Worm (Caenorhabditis elegans) whole organism, L4 larva: Measurements from ENCODE around the gene AH10.4.

ENCODE experiments used
- F49E8.2 ChIP-seq: sonication (generic microtip); optimal IDR thresholded peaks from 2 replicates; lab custom pipeline; 2016; ENCODE audit warnings: missing compliant biosample characterization, mild to moderate bottlenecking, missing genetic modification characterization, borderline replicate concordance
- ZK546.5 ChIP-seq, 2 experiments: sonication (generic microtip); optimal IDR thresholded peaks; 2 replicates each; lab custom pipeline; 2017; ENCODE audit warnings: missing biosample characterization in 2 of 2, missing genetic modification characterization in 2 of 2
- aha-1 ChIP-seq: fragments of 150-350 bp; peaks from one replicate; lab custom pipeline; 2014; ENCODE audit warnings: missing biosample characterization, missing genetic modification characterization
- aly-2 ChIP-seq: sonication (generic microtip); optimal IDR thresholded peaks from 2 replicates; lab custom pipeline; 2018; ENCODE audit warnings: missing biosample characterization, missing genetic modification characterization
- attf-4 ChIP-seq: sonication (generic microtip); optimal IDR thresholded peaks from 3 replicates; lab custom pipeline; 2017; ENCODE audit warnings: missing biosample characterization, missing genetic modification characterization
- ceh-20 ChIP-seq: fragments of 200-800 bp; sonication (Bioruptor generic); IDR thresholded peaks from 2 replicates; pipeline ENCODE4 v1.3.6; 2022; ENCODE audit warnings: missing genetic modification reagents, missing genetic modification characterization, missing compliant biosample characterization
- ceh-62 ChIP-seq: sonication (generic microtip); optimal IDR thresholded peaks from 2 replicates; lab custom pipeline; 2017; ENCODE audit warnings: missing biosample characterization, missing genetic modification characterization
- cey-2 ChIP-seq: sonication (generic microtip); optimal IDR thresholded peaks from 3 replicates; lab custom pipeline; 2017; ENCODE audit warnings: missing genetic modification characterization, mild to moderate bottlenecking, missing compliant biosample characterization, antibody characterized with exemption, borderline replicate concordance; ENCODE audit not compliant: insufficient read depth
- daf-16 ChIP-seq, 3 experiments: sonication (generic microtip); optimal IDR thresholded peaks; 2 replicates each; lab custom pipeline; 2016 to 2017; ENCODE audit warnings: missing genetic modification characterization in 3 of 3, missing genetic modification reagents in 3 of 3, mild to moderate bottlenecking in 2 of 3, missing compliant biosample characterization in 2 of 3, missing biosample characterization in 1 of 3, moderate library complexity in 1 of 3
- daf-19 ChIP-seq: fragments of 200-800 bp; sonication (Bioruptor generic); conservative IDR thresholded peaks from 2 replicates; pipeline ENCODE4 v1.3.6; 2022; ENCODE audit warnings: missing genetic modification characterization, missing compliant biosample characterization
- daf-8 ChIP-seq: fragments of 200-800 bp; sonication (Bioruptor generic); IDR thresholded peaks from 2 replicates; pipeline ENCODE4 v1.3.6; 2022; ENCODE audit warnings: missing genetic modification characterization, missing compliant biosample characterization
- dmd-6 ChIP-seq: fragments of 200-800 bp; sonication (Bioruptor generic); IDR thresholded peaks from 2 replicates; pipeline ENCODE4 v1.3.6; 2022; ENCODE audit warnings: missing genetic modification reagents, missing genetic modification characterization, missing compliant biosample characterization
- dpl-1 ChIP-seq: fragments of 150-350 bp; optimal IDR thresholded peaks from 2 replicates; lab custom pipeline; 2014; ENCODE audit warnings: missing biosample characterization, missing genetic modification reagents, missing genetic modification characterization
- duxl-1 ChIP-seq: sonication (generic microtip); optimal IDR thresholded peaks from 2 replicates; lab custom pipeline; 2016; ENCODE audit warnings: mild to moderate bottlenecking, missing genetic modification characterization, moderate library complexity, missing compliant biosample characterization; ENCODE audit not compliant: poor library complexity
- dve-1 ChIP-seq: sonication (generic microtip); optimal IDR thresholded peaks from 2 replicates; lab custom pipeline; 2017; ENCODE audit warnings: antibody characterized with exemption, mild to moderate bottlenecking, missing genetic modification characterization, missing compliant biosample characterization; ENCODE audit not compliant: insufficient read depth
- egl-43 ChIP-seq: fragments of 200-800 bp; sonication (Bioruptor generic); IDR thresholded peaks from 2 replicates; pipeline ENCODE4 v1.3.6; 2022; ENCODE audit warnings: missing genetic modification reagents, missing genetic modification characterization, missing compliant biosample characterization
- fos-1 ChIP-seq: fragments of 150-350 bp; optimal IDR thresholded peaks from 2 replicates; lab custom pipeline; 2014; ENCODE audit warnings: missing biosample characterization, missing genetic modification characterization
- hlh-11 ChIP-seq: fragments of 200-800 bp; sonication (Bioruptor generic); optimal IDR thresholded peaks from 2 replicates; lab custom pipeline; 2018; ENCODE audit warnings: mild to moderate bottlenecking, missing genetic modification characterization, missing compliant biosample characterization
- hlh-30 ChIP-seq: sonication (generic microtip); optimal IDR thresholded peaks from 2 replicates; lab custom pipeline; 2017; ENCODE audit warnings: antibody characterized with exemption, mild to moderate bottlenecking, missing genetic modification characterization, missing compliant biosample characterization; ENCODE audit not compliant: insufficient read depth
- hmg-1.1 ChIP-seq: fragments of 200-800 bp; sonication (Bioruptor generic); IDR thresholded peaks from 2 replicates; pipeline ENCODE4 v1.3.6; 2022; ENCODE audit warnings: missing genetic modification reagents, missing genetic modification characterization, missing compliant biosample characterization
- jun-1 ChIP-seq: fragments of 150-350 bp; optimal IDR thresholded peaks from 2 replicates; lab custom pipeline; 2014; ENCODE audit warnings: missing biosample characterization, missing genetic modification reagents, missing genetic modification characterization
- lin-29 ChIP-seq: fragments of 200-800 bp; sonication (Bioruptor generic); IDR thresholded peaks from 2 replicates; pipeline ENCODE4 v1.3.6; 2022; ENCODE audit warnings: missing genetic modification reagents, missing genetic modification characterization, missing compliant biosample characterization
- lin-38 ChIP-seq: fragments of 200-800 bp; sonication (Bioruptor generic); IDR thresholded peaks from 2 replicates; pipeline ENCODE4 v1.3.6; 2022; ENCODE audit warnings: missing genetic modification reagents, missing genetic modification characterization, missing compliant biosample characterization
- lsy-2 ChIP-seq, 2 experiments: fragments of 150-350 bp in 1 of 2; sonication (generic microtip) in 1 of 2; optimal IDR thresholded peaks; 2 replicates each; lab custom pipeline; 2014 to 2017; ENCODE audit warnings: missing biosample characterization in 2 of 2, missing genetic modification characterization in 2 of 2
- madf-5 ChIP-seq, 2 experiments: fragments of 200-800 bp; sonication (Bioruptor generic); IDR thresholded peaks; 2 replicates each; pipeline ENCODE4 v1.3.6; 2022; ENCODE audit warnings: missing compliant biosample characterization in 2 of 2, missing genetic modification characterization in 2 of 2
- mdt-29 ChIP-seq: fragments of 200-800 bp; sonication (Bioruptor generic); IDR thresholded peaks from 2 replicates; pipeline ENCODE4 v1.3.6; 2022; ENCODE audit warnings: missing genetic modification reagents, missing genetic modification characterization, missing compliant biosample characterization
- mes-2 ChIP-seq: sonication (generic microtip); optimal IDR thresholded peaks from 2 replicates; lab custom pipeline; 2016; ENCODE audit warnings: missing genotype, mild to moderate bottlenecking, missing genetic modification characterization, missing compliant biosample characterization; ENCODE audit not compliant: poor library complexity, severe bottlenecking
- mxl-2 ChIP-seq: fragments of 200-800 bp; sonication (Bioruptor generic); conservative IDR thresholded peaks from 2 replicates; pipeline ENCODE4 v1.3.6; 2022; ENCODE audit warnings: missing genetic modification reagents, missing genetic modification characterization, missing compliant biosample characterization
- nhr-10 ChIP-seq: fragments of 150-350 bp; optimal IDR thresholded peaks from 2 replicates; lab custom pipeline; 2014; ENCODE audit warnings: missing biosample characterization, missing genetic modification characterization
- nhr-102 ChIP-seq: sonication (generic microtip); optimal IDR thresholded peaks from 2 replicates; lab custom pipeline; 2016; ENCODE audit warnings: mild to moderate bottlenecking, missing genetic modification characterization, moderate library complexity, missing compliant biosample characterization
- nhr-111 ChIP-seq: fragments of 200-800 bp; sonication (Bioruptor generic); optimal IDR thresholded peaks from 2 replicates; lab custom pipeline; 2018; ENCODE audit warnings: mild to moderate bottlenecking, missing genetic modification characterization, missing compliant biosample characterization
- nhr-41 ChIP-seq: fragments of 200-800 bp; sonication (Bioruptor generic); IDR thresholded peaks from 2 replicates; pipeline ENCODE4 v1.3.6; 2022; ENCODE audit warnings: missing genetic modification reagents, missing genetic modification characterization, missing compliant biosample characterization
- nhr-42 ChIP-seq: fragments of 200-800 bp; sonication (Bioruptor generic); IDR thresholded peaks from 2 replicates; pipeline ENCODE4 v1.3.6; 2022; ENCODE audit warnings: missing genetic modification characterization, missing compliant biosample characterization
- nhr-6 ChIP-seq: fragments of 150-350 bp; optimal IDR thresholded peaks from 2 replicates; lab custom pipeline; 2014; ENCODE audit warnings: missing biosample characterization, missing genetic modification characterization
- pha-4 ChIP-seq, 2 experiments: fragments of 150-350 bp in 1 of 2; fragments of 200-800 bp in 1 of 2; sonication (Bioruptor generic) in 1 of 2; IDR thresholded peaks in 1 of 2; optimal IDR thresholded peaks in 1 of 2; 2 replicates each; pipeline versions ENCODE4 v1.3.6 to Lab custom; 2014 to 2022; ENCODE audit warnings: missing genetic modification characterization in 2 of 2, missing genetic modification reagents in 2 of 2, missing biosample characterization in 1 of 2, missing compliant biosample characterization in 1 of 2
- php-3 ChIP-seq: fragments of 200-800 bp; sonication (Bioruptor generic); IDR thresholded peaks from 2 replicates; pipeline ENCODE4 v1.3.6; 2022; ENCODE audit warnings: missing genetic modification reagents, missing genetic modification characterization, missing compliant biosample characterization
- pqm-1 ChIP-seq: sonication (generic microtip); optimal IDR thresholded peaks from 2 replicates; lab custom pipeline; 2017; ENCODE audit warnings: missing biosample characterization, missing genetic modification characterization
- skn-1 ChIP-seq: fragments of 150-350 bp; optimal IDR thresholded peaks from 2 replicates; lab custom pipeline; 2014; ENCODE audit warnings: missing biosample characterization, missing genetic modification characterization
- snpc-4 ChIP-seq: fragments of 150-350 bp; optimal IDR thresholded peaks from 2 replicates; lab custom pipeline; 2014; ENCODE audit warnings: missing biosample characterization, missing genetic modification characterization
- tra-1 ChIP-seq: fragments of 200-800 bp; sonication (Bioruptor generic); IDR thresholded peaks from 2 replicates; pipeline ENCODE4 v1.3.6; 2022; ENCODE audit warnings: missing genetic modification reagents, missing genetic modification characterization, missing compliant biosample characterization
- unc-39 ChIP-seq: sonication (generic microtip); optimal IDR thresholded peaks from 2 replicates; lab custom pipeline; 2017; ENCODE audit warnings: missing biosample characterization, missing genetic modification characterization
- vab-7 ChIP-seq: fragments of 200-800 bp; sonication (Bioruptor generic); IDR thresholded peaks from 2 replicates; pipeline ENCODE4 v1.3.6; 2022; ENCODE audit warnings: missing genetic modification reagents, missing genetic modification characterization, missing compliant biosample characterization
- zfp-3 ChIP-seq: fragments of 200-800 bp; sonication (Bioruptor generic); conservative IDR thresholded peaks from 2 replicates; pipeline ENCODE4 v1.3.6; 2022; ENCODE audit warnings: missing genetic modification reagents, missing genetic modification characterization, missing compliant biosample characterization

AH10.4 gene

DNA sequence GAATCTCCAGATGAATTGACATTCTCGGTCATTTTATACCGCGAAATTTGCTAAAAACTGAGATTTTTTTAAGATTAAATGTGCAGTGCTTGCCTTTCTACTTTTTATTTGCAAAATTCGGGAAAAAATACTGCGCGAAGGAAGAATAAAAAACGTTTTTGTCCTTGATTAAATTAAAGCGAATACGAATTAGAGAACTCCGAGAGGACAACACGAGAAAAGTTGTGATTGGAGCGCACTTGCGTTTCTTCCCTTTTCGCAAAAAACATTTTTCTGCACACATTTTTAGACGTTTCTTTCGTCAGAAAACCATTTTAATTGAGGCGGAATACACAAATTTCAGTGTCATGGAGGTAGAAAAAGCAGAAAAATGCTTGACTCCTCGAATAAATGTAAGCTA is 47.8 kb upstream of the AH10.4 start, which contains the start of the genes trm-1 and ints-2 (continued):
- TF ChIP-seq mxl-2 (GFP tag; lab: Robert Waterston, UW) (no peak), nhr-41 (no peak), egl-43 (GFP tag; lab: Robert Waterston, UW) (no peak), dmd-6 (GFP tag; lab: Robert Waterston, UW) (peak; percentile 24; the same call in 1 of the 2 replicates), daf-8 (GFP tag; lab: Robert Waterston, UW) (no peak), hlh-30 (no peak)

DNA sequence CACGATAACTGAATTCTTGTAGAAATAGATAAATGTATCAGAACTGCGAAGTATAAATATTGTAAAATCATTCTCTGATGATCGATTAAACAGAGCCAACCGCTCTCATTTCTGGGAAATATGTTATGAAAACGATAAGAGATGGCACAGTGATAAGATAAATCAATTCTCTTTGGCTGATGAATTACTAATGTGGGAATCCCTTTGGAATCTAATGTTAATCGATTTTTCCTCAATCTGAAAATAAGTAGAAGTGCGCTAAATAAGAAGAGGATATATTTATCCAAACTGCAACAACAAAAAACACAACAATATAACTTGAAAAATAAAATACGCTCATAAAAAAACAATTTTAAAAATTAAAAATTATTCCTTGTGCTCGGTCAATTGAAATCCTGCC is 45.2 kb upstream of the AH10.4 start, which contains the start of gene cest-2.3:
Gene cest-2.3 (minus strand): TSS at position 101 of the 400 bp plus-strand sequence.
- TF ChIP-seq daf-19, result no peak
- no peak for TF ChIP-seq pqm-1 (tag; lab: Kevin White, UChicago)
- no peak for TF ChIP-seq snpc-4
- no peak for TF ChIP-seq lsy-2 (tag; optimal IDR thresholded peaks at IDR 0.05; lab: Kevin White, UChicago)
- peak; percentile 3 for TF ChIP-seq aha-1
- TF ChIP-seq dpl-1 (GFP tag; lab: Kevin White, UChicago), result no peak
- TF ChIP-seq, all 104 proteins: peak for 1

DNA sequence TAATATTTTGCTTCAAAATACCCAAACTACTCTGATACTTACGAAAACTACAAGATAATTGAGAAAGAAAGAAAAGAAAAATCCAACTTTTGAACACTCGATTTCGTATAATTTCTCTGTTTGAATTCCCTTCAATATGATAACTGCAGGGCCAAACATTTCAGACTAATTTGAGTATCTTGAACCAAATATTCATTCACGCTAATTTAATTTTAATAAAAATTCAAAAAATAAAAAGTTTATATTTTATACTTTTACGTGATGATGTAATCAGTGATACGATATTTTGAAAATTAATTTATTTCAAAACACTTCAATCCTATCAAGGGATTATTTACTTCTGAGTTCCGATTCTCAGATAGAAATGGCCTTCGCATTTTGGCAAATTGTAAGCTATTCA is 42.3 kb upstream of the AH10.4 start, which contains the start of gene ZC376.8:
Gene ZC376.8 (plus strand): TSS at position 301 of the 400 bp plus-strand sequence.
- no peak for TF ChIP-seq nhr-6 (tag; lab: Kevin White, UChicago)
- no peak for TF ChIP-seq fos-1 (tag; lab: Kevin White, UChicago)
- no peak for TF ChIP-seq dve-1 (tag; lab: Kevin White, UChicago)
- no peak for TF ChIP-seq nhr-10 (tag; lab: Kevin White, UChicago)
- TF ChIP-seq aha-1, result peak; percentile 24
- TF ChIP-seq, all 104 proteins: peak for 1

DNA sequence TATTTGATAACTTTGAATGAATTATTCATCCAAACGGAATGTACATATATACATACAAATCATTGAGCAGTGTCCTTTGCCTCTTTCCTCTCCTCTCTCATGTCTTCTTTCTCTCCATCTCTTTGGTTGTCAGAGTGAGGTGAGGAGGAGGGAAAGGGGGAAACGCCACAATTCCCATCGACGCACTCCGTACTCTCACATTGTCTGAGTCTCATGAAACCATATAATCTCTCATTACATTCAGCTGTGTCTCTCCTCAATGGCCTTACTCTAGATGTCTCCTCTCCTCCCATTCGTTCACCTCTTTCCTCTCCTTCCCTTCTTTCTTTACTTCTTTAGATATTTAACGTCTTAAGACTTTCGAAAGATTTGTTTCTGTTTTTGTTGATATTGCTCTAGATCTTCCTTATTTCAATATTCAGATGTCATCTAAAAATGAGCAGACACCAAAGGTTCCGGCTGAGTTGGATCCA is 40.0 kb upstream of the AH10.4 start, which contains the start of gene ceh-74:
Gene ceh-74 (plus strand): TSS at position 423 of the 473 bp plus-strand sequence.
- no peak for TF ChIP-seq mes-2 (tag; lab: Kevin White, UChicago)
- TF ChIP-seq hlh-11, result peak; percentile 9
- no peak for TF ChIP-seq ceh-20 (GFP tag; lab: Robert Waterston, UW)
- TF ChIP-seq ceh-62 (tag; lab: Kevin White, UChicago), result no peak
- TF ChIP-seq F49E8.2, result no peak
- TF ChIP-seq pha-4 (GFP tag; IDR thresholded peaks at IDR 0.05; lab: Robert Waterston, UW), result no peak
- TF ChIP-seq pha-4 (tag; optimal IDR thresholded peaks at IDR 0.05; lab: Kevin White, UChicago), result no peak
- TF ChIP-seq nhr-42 (GFP tag; lab: Robert Waterston, UW), result no peak
- TF ChIP-seq dmd-6 (GFP tag; lab: Robert Waterston, UW), result no peak
- peak; percentile 57 for TF ChIP-seq hmg-1.1 (GFP tag; lab: Robert Waterston, UW)
- no peak for TF ChIP-seq madf-5 (GFP tag; IDR thresholded peaks at IDR 0.05; lab: Robert Waterston, UW)
- TF ChIP-seq tra-1 (GFP tag; lab: Robert Waterston, UW), result no peak
- TF ChIP-seq php-3 (GFP tag; lab: Robert Waterston, UW), result no peak
- TF ChIP-seq aly-2 (tag; lab: Kevin White, UChicago), result no peak
- TF ChIP-seq cey-2 (tag; lab: Kevin White, UChicago), result no peak
- no peak for TF ChIP-seq fos-1 (tag; lab: Kevin White, UChicago)
- no peak for TF ChIP-seq skn-1 (tag; lab: Kevin White, UChicago)
- no peak for TF ChIP-seq attf-4 (tag; lab: Kevin White, UChicago)
- TF ChIP-seq ZK546.5 (tag; optimal IDR thresholded peaks at IDR 0.05; lab: Kevin White, UChicago), result no peak
- TF ChIP-seq mdt-29 (GFP tag; lab: Robert Waterston, UW), result no peak
- no peak for TF ChIP-seq duxl-1 (tag; lab: Kevin White, UChicago)
- no peak for TF ChIP-seq daf-16 (GFP tag; optimal IDR thresholded peaks at IDR 0.05; lab: Kevin White, UChicago)
- TF ChIP-seq daf-16 (tag; optimal IDR thresholded peaks at IDR 0.05; lab: Kevin White, UChicago), result no peak
- peak; percentile 93 for TF ChIP-seq aha-1
- no peak for TF ChIP-seq nhr-102
- no peak for TF ChIP-seq nhr-111 (GFP tag; lab: Kevin White, UChicago)
- TF ChIP-seq nhr-6 (tag; lab: Kevin White, UChicago), result no peak
- no peak for TF ChIP-seq lin-29 (GFP tag; lab: Robert Waterston, UW)
- peak; percentile 10 for TF ChIP-seq dpl-1 (GFP tag; lab: Kevin White, UChicago)
- no peak for TF ChIP-seq vab-7 (GFP tag; lab: Robert Waterston, UW)
- no peak for TF ChIP-seq nhr-10 (tag; lab: Kevin White, UChicago)
- no peak for TF ChIP-seq zfp-3 (GFP tag; lab: Robert Waterston, UW)
- TF ChIP-seq jun-1 (tag; lab: Kevin White, UChicago), result no peak
- TF ChIP-seq lin-38 (GFP tag; lab: Robert Waterston, UW), result no peak
- TF ChIP-seq daf-8 (GFP tag; lab: Robert Waterston, UW), result no peak
- no peak for TF ChIP-seq unc-39 (tag; lab: Kevin White, UChicago)
